Worm (Caenorhabditis elegans) whole organism, L4 larva: ENCODE measurements around the gene C53C11.5.

ENCODE experiments used
- saeg-2 ChIP-seq: fragments of 200-800 bp; sonication (Bioruptor generic); IDR thresholded peaks from 2 replicates; pipeline ENCODE4 v1.3.6; 2022; ENCODE audit warnings: missing genetic modification reagents, missing genetic modification characterization, missing compliant biosample characterization
- zag-1 ChIP-seq: fragments of 150-350 bp; optimal IDR thresholded peaks from 2 replicates; lab custom pipeline; 2014; ENCODE audit warnings: missing biosample characterization, missing genetic modification characterization

- TF ChIP-seq zag-1 (no peak), saeg-2 (GFP tag; lab: Robert Waterston, UW) (no peak)
Measured at ce11 chrX:17314948-17315347, 18.9 kb upstream of the C53C11.5 start.
